Fruit fly (Drosophila melanogaster): ENCODE results near the gene Pmi.

Gene Pmi

DNA sequence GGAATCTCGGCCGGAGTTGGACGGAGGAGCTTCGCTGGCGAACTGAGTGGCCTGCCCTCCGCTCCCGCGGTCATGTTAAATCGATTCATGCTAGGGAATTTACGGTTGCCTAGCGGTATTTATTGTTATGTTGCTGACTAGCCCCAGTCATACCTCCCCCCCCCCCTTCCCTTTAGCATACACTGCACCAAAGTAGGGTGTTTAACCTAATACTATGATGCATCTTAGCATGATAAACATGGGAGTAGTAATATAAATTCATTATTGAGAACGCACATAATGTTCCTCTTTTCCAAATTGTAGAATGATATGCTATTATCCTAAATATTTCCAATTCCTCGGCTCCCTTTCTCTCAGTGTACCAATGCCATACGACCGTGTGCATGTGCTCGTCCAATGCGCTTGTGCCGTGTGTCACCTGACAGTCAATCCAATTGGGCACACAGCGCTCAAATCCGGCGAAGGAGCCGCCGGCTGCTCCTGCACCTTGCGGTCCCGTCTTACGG, 16.7 kb downstream of the Pmi start, which contains the start of gene Tektin-C:
Tektin-C (minus strand) TSS at position 51 of the 506 bp plus-strand sequence.
- no peak for TF ChIP-seq Sin3A (optimal IDR thresholded peaks at IDR 0.05)

DNA sequence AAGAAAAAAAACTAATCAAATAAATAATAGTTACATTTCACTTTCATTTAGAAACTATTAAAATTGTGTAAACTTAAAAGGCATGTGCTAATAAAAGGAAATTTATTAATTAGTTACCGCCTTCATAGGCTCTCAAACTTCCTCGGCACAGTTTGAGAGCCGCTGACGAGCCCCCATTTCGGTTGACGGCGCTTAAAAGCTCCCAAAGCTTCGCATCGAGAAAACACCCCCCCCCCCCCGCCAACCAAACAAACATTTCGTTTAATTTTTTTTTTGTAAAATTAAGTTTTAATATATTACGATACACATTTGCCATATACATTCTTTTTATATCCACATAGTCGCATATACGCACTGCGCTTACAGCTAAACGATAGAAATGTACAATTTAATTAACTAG, 17.4 kb downstream of the Pmi start:
- no peak for TF ChIP-seq Sin3A (optimal IDR thresholded peaks at IDR 0.05)
- no peak for TF ChIP-seq ttk (optimal IDR thresholded peaks at IDR 0.05)
- no peak for TF ChIP-seq psq (optimal IDR thresholded peaks at IDR 0.05)
- no peak for TF ChIP-seq h (optimal IDR thresholded peaks at IDR 0.05)
- TF ChIP-seq insv (optimal IDR thresholded peaks at IDR 0.05), result no peak
- no peak for TF ChIP-seq Myc (optimal IDR thresholded peaks at IDR 0.05)

DNA sequence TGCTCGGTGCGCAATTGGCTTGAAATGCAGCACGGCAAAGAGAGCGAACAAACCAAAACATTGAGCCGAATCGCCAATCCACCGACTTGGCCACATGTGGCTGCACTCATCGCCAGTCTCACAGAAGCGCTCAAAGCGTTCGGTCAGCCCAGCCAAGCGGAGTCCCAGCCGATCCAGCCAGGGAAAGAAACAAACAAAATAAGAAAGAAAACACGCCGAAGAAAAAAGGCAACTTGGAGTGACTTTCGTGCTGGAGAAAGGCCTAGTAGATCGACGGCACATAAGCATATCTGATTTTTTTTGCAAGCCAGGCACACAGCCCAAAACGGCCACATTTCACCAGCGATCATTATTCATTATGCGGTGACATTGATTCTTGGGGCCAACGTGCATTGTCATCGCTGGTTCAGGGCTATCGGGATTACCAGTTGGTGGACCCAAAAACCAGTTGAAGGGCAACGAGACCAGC, 22.2 kb downstream of the Pmi start:
- TF ChIP-seq Myc (optimal IDR thresholded peaks at IDR 0.05) (no peak), Sin3A (optimal IDR thresholded peaks at IDR 0.05) (no peak), h (optimal IDR thresholded peaks at IDR 0.05) (no peak), ttk (optimal IDR thresholded peaks at IDR 0.05) (no peak), psq (optimal IDR thresholded peaks at IDR 0.05) (no peak), insv (optimal IDR thresholded peaks at IDR 0.05) (no peak)

DNA sequence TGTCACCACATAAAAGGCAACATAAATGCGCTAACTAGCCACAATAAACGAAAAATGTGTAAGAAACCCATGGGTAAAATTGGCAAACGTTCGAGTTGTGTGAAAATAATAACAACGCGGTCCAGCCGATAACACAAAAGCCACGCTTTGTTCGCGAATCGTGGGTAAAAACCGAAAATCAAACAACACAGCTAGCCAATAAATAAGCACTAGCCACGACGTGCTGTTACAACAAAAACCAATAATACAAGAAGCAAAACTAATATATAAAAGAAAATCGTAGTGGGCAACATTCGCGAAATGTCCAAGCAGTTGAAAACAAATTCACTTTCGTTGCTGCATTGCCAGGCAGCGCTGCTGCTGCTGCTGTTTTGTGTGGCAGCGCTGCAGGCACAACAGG, 22.9 kb downstream of the Pmi start, which contains the start of gene CG42272:
CG42272 (plus strand) TSS at position 301 of the 400 bp plus-strand sequence.
- TF ChIP-seq Sin3A (optimal IDR thresholded peaks at IDR 0.05) (no peak), h (optimal IDR thresholded peaks at IDR 0.05) (no peak), psq (optimal IDR thresholded peaks at IDR 0.05) (no peak), insv (optimal IDR thresholded peaks at IDR 0.05) (no peak), ttk (optimal IDR thresholded peaks at IDR 0.05) (no peak), Myc (optimal IDR thresholded peaks at IDR 0.05) (no peak)

DNA sequence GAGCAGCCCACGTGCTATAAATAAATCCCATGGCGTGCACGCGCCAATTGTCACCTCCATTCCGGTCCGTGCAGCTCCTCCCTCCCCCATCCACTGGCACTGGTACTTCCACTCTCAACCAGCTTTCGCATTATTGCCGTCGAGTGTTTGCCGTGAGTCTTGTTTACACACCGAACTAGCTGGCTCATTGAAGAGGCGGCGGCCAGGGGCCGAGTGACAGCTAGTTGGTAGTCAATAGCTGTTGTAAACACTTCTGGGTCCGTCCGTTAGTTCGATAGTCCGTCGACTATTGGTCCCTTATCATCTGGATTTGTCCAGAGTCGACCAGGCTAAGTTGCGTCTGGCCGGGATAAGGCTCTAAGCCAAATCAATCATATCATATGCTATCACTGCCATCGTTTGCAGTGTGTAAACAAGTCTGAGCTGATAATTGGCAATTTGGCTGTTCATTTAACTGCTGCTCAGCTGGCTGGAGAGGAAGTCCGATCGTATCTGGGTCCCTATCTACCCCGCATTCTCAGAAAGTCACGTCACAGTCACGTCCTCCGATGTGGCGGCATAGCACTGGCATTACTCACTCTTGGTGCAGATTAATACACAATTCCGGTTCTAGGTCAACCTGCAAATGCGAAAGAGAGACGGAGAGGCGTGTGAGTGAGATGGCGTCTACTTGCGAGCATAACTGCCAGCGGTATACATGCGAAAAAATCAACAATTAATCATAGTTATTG, 27.7 kb downstream of the Pmi start:
- no peak for TF ChIP-seq h (optimal IDR thresholded peaks at IDR 0.05)
- TF ChIP-seq Sin3A (optimal IDR thresholded peaks at IDR 0.05), result no peak
- no peak for TF ChIP-seq psq (optimal IDR thresholded peaks at IDR 0.05)
- no peak for TF ChIP-seq ttk (optimal IDR thresholded peaks at IDR 0.05)
- no peak for TF ChIP-seq Myc (optimal IDR thresholded peaks at IDR 0.05)
- TF ChIP-seq insv (optimal IDR thresholded peaks at IDR 0.05), result no peak

DNA sequence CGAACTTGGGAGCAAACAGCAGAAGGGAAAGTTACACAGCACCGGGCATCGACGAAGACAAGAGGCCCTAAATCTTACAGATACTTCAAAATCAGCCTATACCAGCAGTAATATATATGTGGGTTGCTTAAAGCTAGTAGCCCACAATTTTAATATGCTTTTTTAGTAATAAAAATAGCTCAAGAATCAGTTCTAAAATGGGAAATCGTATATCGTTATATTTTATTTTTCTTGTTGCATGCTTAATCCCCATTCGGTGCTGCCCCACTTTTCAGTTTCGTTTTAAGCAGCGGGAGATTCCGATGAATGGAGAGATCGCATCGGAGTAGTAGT, 28.2 kb downstream of the Pmi start:
- TF ChIP-seq Myc (optimal IDR thresholded peaks at IDR 0.05) (no peak), h (optimal IDR thresholded peaks at IDR 0.05) (no peak), Sin3A (optimal IDR thresholded peaks at IDR 0.05) (no peak), insv (optimal IDR thresholded peaks at IDR 0.05) (no peak), ttk (optimal IDR thresholded peaks at IDR 0.05) (no peak), psq (optimal IDR thresholded peaks at IDR 0.05) (no peak)

DNA sequence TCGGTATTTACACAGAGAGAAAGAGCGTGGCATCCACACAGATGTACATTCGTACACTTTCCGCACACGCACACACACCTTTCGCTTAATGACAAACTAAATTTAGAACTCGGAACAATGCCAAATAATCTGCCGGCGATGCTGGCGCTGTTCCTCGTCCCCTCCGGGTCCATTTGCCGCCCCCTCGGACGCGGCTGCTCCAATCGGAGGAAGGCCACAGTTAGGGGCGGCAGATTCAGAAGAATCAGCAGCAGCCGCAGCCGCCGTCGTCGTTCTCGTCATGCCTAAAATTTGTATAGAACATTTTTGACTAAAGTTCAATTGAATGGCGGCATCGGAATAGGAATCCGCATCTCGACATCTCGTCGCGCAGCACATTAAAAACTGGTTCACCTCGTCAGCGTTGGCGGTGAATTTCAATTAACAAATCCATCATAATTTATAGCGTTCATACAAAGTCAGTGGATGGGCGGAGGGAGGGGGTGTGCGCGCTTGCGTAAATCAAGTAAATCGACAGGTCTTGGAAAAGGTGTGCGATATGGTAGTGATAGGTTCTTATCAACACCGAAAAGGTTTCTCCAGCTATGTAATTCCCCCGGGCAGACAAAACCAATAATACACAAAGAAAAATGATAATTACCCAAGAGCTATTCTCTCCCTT, 28.8 kb downstream of the Pmi start:
- TF ChIP-seq Myc (optimal IDR thresholded peaks at IDR 0.05) (no peak), insv (optimal IDR thresholded peaks at IDR 0.05) (no peak)

DNA sequence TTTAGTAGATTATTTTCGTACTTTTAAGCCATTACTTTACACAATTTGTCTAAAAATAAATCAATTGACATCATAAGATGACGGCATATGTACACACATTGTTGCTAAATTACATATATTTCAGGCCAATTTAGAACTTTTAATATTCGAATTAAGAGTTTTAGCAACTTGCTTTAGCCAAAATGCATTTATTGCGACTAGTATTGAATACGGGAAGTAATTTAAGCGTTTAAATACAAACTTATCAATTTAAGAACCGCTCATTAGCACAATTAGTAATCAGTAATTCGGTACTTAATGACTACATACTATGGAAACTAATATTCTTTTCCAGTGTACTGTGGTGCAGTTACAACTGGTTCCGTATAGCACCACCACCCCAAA, 29.3 kb downstream of the Pmi start:
- TF ChIP-seq h (optimal IDR thresholded peaks at IDR 0.05) (no peak), insv (optimal IDR thresholded peaks at IDR 0.05) (no peak), psq (optimal IDR thresholded peaks at IDR 0.05) (no peak), ttk (optimal IDR thresholded peaks at IDR 0.05) (no peak), Sin3A (optimal IDR thresholded peaks at IDR 0.05) (no peak), Myc (optimal IDR thresholded peaks at IDR 0.05) (no peak)

DNA sequence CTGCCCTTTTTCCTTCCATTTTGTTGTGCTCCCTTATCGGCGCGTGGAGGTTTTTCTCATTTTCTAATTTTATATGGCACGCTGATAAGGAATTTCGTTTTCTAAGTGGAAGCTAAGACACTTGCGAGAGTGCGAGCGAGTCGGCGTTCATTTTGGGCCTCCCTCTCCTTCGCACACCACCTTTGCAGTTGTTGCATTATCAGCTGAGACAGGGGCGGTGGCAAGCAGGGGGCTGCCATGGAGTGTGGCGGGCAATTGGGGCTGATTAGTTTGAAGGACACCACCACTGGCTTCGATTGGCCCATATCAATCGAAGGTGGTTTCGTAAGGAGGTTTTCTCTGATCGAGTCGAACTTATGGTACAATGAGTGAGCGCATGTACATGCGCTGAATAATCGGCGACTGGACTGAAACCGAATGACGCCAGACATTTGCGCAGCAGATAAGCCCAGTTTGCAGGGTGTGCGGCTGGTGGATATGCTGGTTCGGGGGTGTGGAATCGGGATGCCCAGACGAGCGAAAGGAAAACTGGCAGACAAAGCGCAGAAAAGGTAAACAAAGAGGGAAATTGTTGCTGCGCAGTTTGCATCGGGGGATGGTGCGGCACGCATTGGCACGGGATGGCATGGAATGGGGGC, 29.9 kb downstream of the Pmi start:
- TF ChIP-seq Myc (optimal IDR thresholded peaks at IDR 0.05) (no peak), h (optimal IDR thresholded peaks at IDR 0.05) (no peak), Sin3A (optimal IDR thresholded peaks at IDR 0.05) (no peak), ttk (optimal IDR thresholded peaks at IDR 0.05) (no peak), psq (optimal IDR thresholded peaks at IDR 0.05) (no peak), insv (optimal IDR thresholded peaks at IDR 0.05) (no peak)

DNA sequence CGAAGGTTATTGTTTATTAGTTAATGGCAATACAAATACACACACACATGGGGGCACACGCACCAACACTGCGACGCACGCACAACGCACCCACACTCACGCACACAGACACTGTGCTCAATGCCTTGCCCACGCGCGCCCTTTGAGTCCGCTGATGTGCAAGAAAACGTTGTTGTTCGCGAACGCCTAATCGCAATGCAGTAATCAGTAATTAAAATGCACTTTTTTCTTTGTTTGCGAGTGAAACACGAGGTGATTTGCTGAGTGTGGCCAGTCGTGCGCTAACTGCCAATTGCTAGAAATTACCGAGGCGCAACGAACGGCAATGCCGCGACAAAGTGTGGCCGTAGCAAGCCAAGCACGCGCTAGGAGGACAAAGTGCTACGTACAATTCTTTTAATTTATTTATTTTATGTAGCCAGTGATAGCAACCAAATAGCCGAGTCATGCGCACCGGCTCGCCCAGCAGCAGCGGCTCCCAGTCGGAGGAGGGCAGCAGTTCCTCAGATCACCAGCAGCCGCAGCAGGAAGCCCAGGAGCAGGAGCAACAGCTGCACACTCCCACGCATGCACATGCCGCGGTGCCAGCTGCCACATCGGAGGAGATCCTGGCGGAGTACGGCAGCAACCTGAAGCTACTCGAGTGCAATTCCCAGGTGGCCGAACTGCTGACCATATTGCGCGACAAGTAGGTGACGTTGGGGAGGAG, 30.9 kb downstream of the Pmi start, which contains the start of the genes S6k and kri:
S6k (minus strand) TSS at position 299 of the 709 bp plus-strand sequence.
kri (plus strand) TSS at position 341 of the 709 bp plus-strand sequence.
- no peak for TF ChIP-seq psq (optimal IDR thresholded peaks at IDR 0.05)
- TF ChIP-seq Myc (optimal IDR thresholded peaks at IDR 0.05), result no peak
- no peak for TF ChIP-seq insv (optimal IDR thresholded peaks at IDR 0.05)
- TF ChIP-seq Sin3A (optimal IDR thresholded peaks at IDR 0.05), result no peak
- no peak for TF ChIP-seq h (optimal IDR thresholded peaks at IDR 0.05)
- TF ChIP-seq ttk (optimal IDR thresholded peaks at IDR 0.05), result no peak

DNA sequence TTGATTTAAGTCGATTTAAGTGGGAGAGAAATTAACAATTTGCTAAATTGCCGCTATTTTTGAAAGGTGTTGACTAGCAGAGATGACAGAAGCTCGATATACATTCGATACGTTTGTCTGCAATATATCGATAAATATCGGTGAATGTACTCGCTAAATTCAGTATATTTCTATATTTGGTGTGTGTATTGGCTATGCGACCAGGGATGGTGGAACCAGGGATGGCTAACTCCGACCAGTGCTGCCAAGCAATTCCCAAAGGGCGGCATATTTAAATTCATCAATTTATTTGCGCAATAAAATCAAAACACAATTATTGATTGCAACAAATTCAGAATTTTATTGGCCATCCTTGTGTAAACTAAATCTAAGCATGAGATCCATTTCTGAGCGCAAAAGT, 33.2 kb downstream of the Pmi start, which contains the start of gene mad2:
mad2 (minus strand) TSS at position 78 of the 400 bp plus-strand sequence.
- TF ChIP-seq Myc (optimal IDR thresholded peaks at IDR 0.05) (no peak), Sin3A (optimal IDR thresholded peaks at IDR 0.05) (no peak), psq (optimal IDR thresholded peaks at IDR 0.05) (no peak), insv (optimal IDR thresholded peaks at IDR 0.05) (no peak), ttk (optimal IDR thresholded peaks at IDR 0.05) (no peak), h (optimal IDR thresholded peaks at IDR 0.05) (no peak)

Measured in Kc167 (cell line).